Fruit fly (Drosophila melanogaster) whole organism, embryonic: ENCODE results near the gene CG7611.

Experiments
- CG10462 ChIP-seq: fragments of 200-800 bp; sonication (Bioruptor generic); optimal IDR thresholded peaks from 2 replicates; lab custom pipeline; 2016; ENCODE audit warnings: missing biosample characterization, missing genetic modification characterization
- CG14860 ChIP-seq: fragments of 200-800 bp; sonication (Bioruptor generic); IDR thresholded peaks from 3 replicates; pipeline ENCODE4 v1.3.6; 2022; ENCODE audit warnings: missing biosample characterization, missing genetic modification characterization; ENCODE audit not compliant: partially characterized antibody
- CG16813 ChIP-seq: fragments of 200-800 bp; sonication (Bioruptor generic); IDR thresholded peaks from 3 replicates; pipeline ENCODE4 v1.3.6; 2022; ENCODE audit warnings: missing biosample characterization, missing genetic modification characterization; ENCODE audit not compliant: partially characterized antibody
- CG17359 ChIP-seq: fragments of 200-800 bp; sonication (Bioruptor generic); optimal IDR thresholded peaks from 3 replicates; lab custom pipeline; 2018; ENCODE audit warnings: missing biosample characterization, mild to moderate bottlenecking, missing genetic modification characterization, moderate library complexity
- CG17802 ChIP-seq: fragments of 200-800 bp; sonication (Bioruptor generic); optimal IDR thresholded peaks from 2 replicates; lab custom pipeline; 2018; ENCODE audit warnings: missing biosample characterization, mild to moderate bottlenecking, missing genetic modification characterization, moderate library complexity
- CG2120 ChIP-seq: fragments of 200-800 bp; sonication (Bioruptor generic); optimal IDR thresholded peaks from 3 replicates; lab custom pipeline; 2016; ENCODE audit warnings: missing biosample characterization, missing genetic modification characterization
- CG2129 ChIP-seq: fragments of 200-800 bp; sonication (Bioruptor generic); IDR thresholded peaks from 2 replicates; pipeline ENCODE4 v1.3.6; 2022; ENCODE audit warnings: missing biosample characterization, missing genetic modification characterization; ENCODE audit not compliant: partially characterized antibody
- CG34422 ChIP-seq: fragments of 200-800 bp; sonication (Bioruptor generic); IDR thresholded peaks from 3 replicates; pipeline ENCODE4 v1.3.6; 2022; ENCODE audit warnings: missing biosample characterization, missing genetic modification characterization
- CG3847 ChIP-seq: fragments of 200-800 bp; sonication (Bioruptor generic); IDR thresholded peaks from 2 replicates; pipeline ENCODE4 v1.3.6; 2022; ENCODE audit warnings: missing biosample characterization, missing genetic modification characterization
- CG4424 ChIP-seq: fragments of 200-800 bp; sonication (Bioruptor generic); optimal IDR thresholded peaks from 3 replicates; lab custom pipeline; 2016; ENCODE audit warnings: missing biosample characterization, missing genetic modification characterization
- CG4820 ChIP-seq: fragments of 200-800 bp; sonication (Bioruptor generic); optimal IDR thresholded peaks from 3 replicates; lab custom pipeline; 2016; ENCODE audit warnings: missing biosample characterization, missing genetic modification characterization
- CG9932 ChIP-seq: fragments of 200-800 bp; sonication (Bioruptor generic); IDR thresholded peaks from 2 replicates; pipeline ENCODE4 v1.3.6; 2022; ENCODE audit warnings: missing biosample characterization, missing genetic modification characterization
- CTCF ChIP-seq: fragments of 200-800 bp; sonication (Bioruptor generic); optimal IDR thresholded peaks from 2 replicates; lab custom pipeline; 2017; ENCODE audit warnings: missing biosample characterization, mild to moderate bottlenecking, missing genetic modification characterization, moderate library complexity
- Dll ChIP-seq: fragments of 200-800 bp; sonication (Bioruptor generic); IDR thresholded peaks from 4 replicates; pipeline ENCODE4 v1.3.6; 2022; ENCODE audit warnings: missing biosample characterization, missing genetic modification characterization; ENCODE audit not compliant: partially characterized antibody
- Ets65A ChIP-seq: fragments of 200-800 bp; sonication (Bioruptor generic); peaks from one replicate; lab custom pipeline; 2016; ENCODE audit warnings: missing biosample characterization, missing genetic modification characterization
- Ets97D ChIP-seq: fragments of 200-800 bp; sonication (Bioruptor generic); optimal IDR thresholded peaks from 3 replicates; lab custom pipeline; 2016; ENCODE audit warnings: missing biosample characterization, missing genetic modification characterization
- GATAe ChIP-seq: fragments of 200-800 bp; sonication (Bioruptor generic); conservative IDR thresholded peaks from 2 replicates; pipeline ENCODE4 v1.3.6; 2022; ENCODE audit warnings: missing biosample characterization, missing genetic modification characterization
- HHEX ChIP-seq: fragments of 200-800 bp; sonication (Bioruptor generic); optimal IDR thresholded peaks from 3 replicates; lab custom pipeline; 2017; ENCODE audit warnings: missing biosample characterization, mild to moderate bottlenecking, missing genetic modification characterization, missing genetic modification reagents
- HLHmδ ChIP-seq: fragments of 200-800 bp; sonication (Bioruptor generic); optimal IDR thresholded peaks from 2 replicates; lab custom pipeline; 2018; ENCODE audit warnings: missing biosample characterization, mild to moderate bottlenecking, missing genetic modification characterization, moderate library complexity
- Kr ChIP-seq: fragments of 200-800 bp; sonication (Bioruptor generic); optimal IDR thresholded peaks from 2 replicates; lab custom pipeline; 2017; ENCODE audit warnings: missing biosample characterization, mild to moderate bottlenecking, missing genetic modification characterization
- Nf-YB ChIP-seq: fragments of 200-800 bp; sonication (Bioruptor generic); optimal IDR thresholded peaks from 3 replicates; lab custom pipeline; 2019; ENCODE audit warnings: missing biosample characterization, mild to moderate bottlenecking, missing genetic modification characterization, moderate library complexity
- Rfx ChIP-seq: fragments of 200-800 bp; sonication (Bioruptor generic); IDR thresholded peaks from 2 replicates; pipeline ENCODE4 v1.3.6; 2022; ENCODE audit warnings: missing biosample characterization, missing genetic modification characterization
- Sin3A ChIP-seq: fragments of >200 bp; optimal IDR thresholded peaks from 2 replicates; lab custom pipeline; 2018
- Sox102F ChIP-seq: fragments of 200-800 bp; sonication (Bioruptor generic); optimal IDR thresholded peaks from 2 replicates; lab custom pipeline; 2018; ENCODE audit warnings: missing biosample characterization, mild to moderate bottlenecking, missing genetic modification characterization, moderate library complexity
- ase ChIP-seq: fragments of 200-800 bp; sonication (Bioruptor generic); IDR thresholded peaks from 3 replicates; pipeline ENCODE4 v1.3.6; 2022; ENCODE audit warnings: missing biosample characterization, missing genetic modification characterization
- br ChIP-seq: fragments of >200 bp; optimal IDR thresholded peaks from 2 replicates; lab custom pipeline; 2017
- crp ChIP-seq, 2 experiments: fragments of 200-800 bp; sonication (Bioruptor generic); optimal IDR thresholded peaks; 2 replicates in 1 of 2; 3 replicates in 1 of 2; lab custom pipeline; 2017; ENCODE audit warnings: missing biosample characterization in 2 of 2, missing genetic modification characterization in 2 of 2, mild to moderate bottlenecking in 1 of 2, moderate library complexity in 1 of 2
- da ChIP-seq: fragments of 200-800 bp; sonication (Bioruptor generic); optimal IDR thresholded peaks from 2 replicates; lab custom pipeline; 2016; ENCODE audit warnings: missing biosample characterization, missing genetic modification characterization
- danr ChIP-seq: fragments of 200-800 bp; sonication (Bioruptor generic); IDR thresholded peaks from 2 replicates; pipeline ENCODE4 v1.3.6; 2022; ENCODE audit warnings: missing biosample characterization, missing genetic modification characterization
- dysf ChIP-seq: fragments of 200-800 bp; sonication (Bioruptor generic); IDR thresholded peaks from 3 replicates; pipeline ENCODE4 v1.3.6; 2022; ENCODE audit warnings: missing biosample characterization, missing genetic modification characterization
- fd96Cb ChIP-seq: fragments of 200-800 bp; sonication (Bioruptor generic); optimal IDR thresholded peaks from 2 replicates; lab custom pipeline; 2018; ENCODE audit warnings: missing biosample characterization, mild to moderate bottlenecking, missing genetic modification characterization, moderate library complexity
- h ChIP-seq: fragments of >200 bp; optimal IDR thresholded peaks from 2 replicates; lab custom pipeline; 2017
- her ChIP-seq: fragments of 200-800 bp; sonication (Bioruptor generic); optimal IDR thresholded peaks from 2 replicates; lab custom pipeline; 2016; ENCODE audit warnings: missing biosample characterization, missing genetic modification characterization
- ind ChIP-seq: fragments of 200-800 bp; sonication (Bioruptor generic); optimal IDR thresholded peaks from 3 replicates; lab custom pipeline; 2016; ENCODE audit warnings: missing biosample characterization, missing genetic modification characterization
- jumu ChIP-seq: fragments of 200-800 bp; sonication (Bioruptor generic); optimal IDR thresholded peaks from 3 replicates; lab custom pipeline; 2016; ENCODE audit warnings: missing biosample characterization, missing genetic modification characterization
- lov ChIP-seq, 2 experiments: fragments of 200-800 bp in 1 of 2; fragments of >200 bp in 1 of 2; sonication (Bioruptor generic) in 1 of 2; IDR thresholded peaks in 1 of 2; optimal IDR thresholded peaks in 1 of 2; 2 replicates in 1 of 2; 3 replicates in 1 of 2; pipeline versions ENCODE4 v1.3.6 to Lab custom; 2017 to 2022; ENCODE audit warnings: missing biosample characterization in 1 of 2, missing genetic modification characterization in 1 of 2
- onecut ChIP-seq: fragments of 200-800 bp; sonication (Bioruptor generic); IDR thresholded peaks from 2 replicates; pipeline ENCODE4 v1.3.6; 2022; ENCODE audit warnings: missing biosample characterization, missing genetic modification characterization
- otp ChIP-seq: fragments of 200-800 bp; sonication (Bioruptor generic); IDR thresholded peaks from 3 replicates; pipeline ENCODE4, ENCODE4 v1.3.6; 2022; ENCODE audit warnings: missing biosample characterization, missing genetic modification characterization
- phol ChIP-seq: fragments of 200-800 bp; sonication (Bioruptor generic); optimal IDR thresholded peaks from 3 replicates; lab custom pipeline; 2018; ENCODE audit warnings: missing biosample characterization, mild to moderate bottlenecking, missing genetic modification characterization, moderate library complexity
- pnt ChIP-seq: fragments of 200-800 bp; sonication (Bioruptor generic); optimal IDR thresholded peaks from 3 replicates; lab custom pipeline; 2016; ENCODE audit warnings: missing biosample characterization, missing genetic modification characterization
- sna ChIP-seq: fragments of 200-800 bp; sonication (Bioruptor generic); IDR thresholded peaks from 2 replicates; pipeline ENCODE4 v1.3.6; 2022; ENCODE audit warnings: missing biosample characterization, missing genetic modification characterization; ENCODE audit not compliant: partially characterized antibody
- stwl ChIP-seq: fragments of 200-800 bp; sonication (Bioruptor generic); optimal IDR thresholded peaks from 3 replicates; lab custom pipeline; 2018; ENCODE audit warnings: missing biosample characterization, mild to moderate bottlenecking, missing genetic modification characterization, moderate library complexity
- sug ChIP-seq: fragments of 200-800 bp; optimal IDR thresholded peaks from 2 replicates; lab custom pipeline; 2019; ENCODE audit warnings: missing biosample characterization, mild to moderate bottlenecking, missing genetic modification characterization, moderate library complexity
- tx ChIP-seq: fragments of 200-800 bp; sonication (Bioruptor generic); optimal IDR thresholded peaks from 2 replicates; lab custom pipeline; 2016; ENCODE audit warnings: missing biosample characterization, missing genetic modification characterization
- wek ChIP-seq: fragments of 200-800 bp; sonication (Bioruptor generic); optimal IDR thresholded peaks from 3 replicates; lab custom pipeline; 2018; ENCODE audit warnings: missing biosample characterization, mild to moderate bottlenecking, missing genetic modification characterization, moderate library complexity

Gene CG7611

DNA sequence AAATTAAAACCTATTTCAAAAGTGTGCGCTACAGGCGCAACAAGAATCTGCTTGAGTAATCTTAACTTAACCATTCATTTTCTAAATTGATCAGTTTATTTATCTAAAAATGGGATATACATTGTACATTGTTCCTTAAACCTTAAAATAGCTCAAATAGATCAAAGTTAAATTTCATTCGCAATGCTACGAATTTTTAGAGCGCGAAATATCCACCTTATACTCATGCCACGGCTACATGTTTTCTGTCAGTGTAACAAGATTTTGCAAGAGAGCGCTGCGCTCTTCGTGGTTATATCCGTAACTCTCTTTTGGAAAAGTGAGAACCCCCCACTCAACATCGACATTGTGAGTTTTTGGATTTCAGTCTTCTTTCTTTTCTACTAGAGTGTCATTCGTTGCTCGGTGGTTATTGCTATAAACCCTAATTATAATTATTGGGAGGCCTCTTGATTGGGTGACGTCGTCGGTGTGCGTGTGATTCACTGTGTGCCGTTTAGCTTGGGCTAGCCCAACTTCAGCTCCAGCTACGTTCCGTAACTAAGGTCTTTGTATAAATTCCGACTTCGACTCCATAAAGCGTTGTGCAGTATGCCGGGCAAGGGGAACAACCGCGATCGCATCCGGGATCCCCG lies 13.4 kb upstream of the CG7611 start (continued):
- TF ChIP-seq CG17359 (tag; lab: Kevin White, UChicago) = peak; percentile 38
- no peak for TF ChIP-seq CG9932 (GFP tag; lab: Robert Waterston, UW)
- no peak for TF ChIP-seq Sin3A (lab: Kevin White, UChicago)
- TF ChIP-seq phol (tag; lab: Kevin White, UChicago) = peak; percentile 39
- TF ChIP-seq jumu (GFP tag; lab: Kevin White, UChicago) = no peak
- no peak for TF ChIP-seq danr
- no peak for TF ChIP-seq crp (GFP tag; optimal IDR thresholded peaks at IDR 0.05; lab: Kevin White, UChicago)
- no peak for TF ChIP-seq stwl (tag; lab: Kevin White, UChicago)
- TF ChIP-seq tx = no peak
- no peak for TF ChIP-seq sug
- TF ChIP-seq Ets65A (GFP tag; lab: Kevin White, UChicago) = no peak
- no peak for TF ChIP-seq HHEX (GFP tag; lab: Kevin White, UChicago)
- TF ChIP-seq CG17802 (tag; lab: Kevin White, UChicago) = no peak
- no peak for TF ChIP-seq CG14860
- peak; percentile 39 for TF ChIP-seq her (GFP tag; lab: Kevin White, UChicago)
- TF ChIP-seq HLHmδ (GFP tag; lab: Kevin White, UChicago) = no peak
- peak; percentile 11 for TF ChIP-seq pnt (GFP tag; lab: Kevin White, UChicago)
- no peak for TF ChIP-seq CG16813
- TF ChIP-seq otp (GFP tag; lab: Robert Waterston, UW) = 0 out of 3 replicates have a peak, but pooled peaks have one; percentile 17
- no peak for TF ChIP-seq sna (GFP tag; lab: Robert Waterston, UW)
- no peak for TF ChIP-seq CG4820 (GFP tag; lab: Kevin White, UChicago)
- no peak for TF ChIP-seq h (lab: Kevin White, UChicago)
- TF ChIP-seq CG3847 = no peak
- TF ChIP-seq Nf-YB = no peak
- peak; percentile 39 for TF ChIP-seq ind (GFP tag; lab: Kevin White, UChicago)
- TF ChIP-seq Kr (GFP tag; lab: Kevin White, UChicago) = no peak
- peak; percentile 56; the same call in 1 of the 3 replicates for TF ChIP-seq dysf
- TF ChIP-seq CG2120 (GFP tag; lab: Kevin White, UChicago) = peak; percentile 73
- no peak for TF ChIP-seq ase (GFP tag; lab: Robert Waterston, UW)
- no peak for TF ChIP-seq CG34422
- TF ChIP-seq CTCF (GFP tag; lab: Kevin White, UChicago) = no peak
- no peak for TF ChIP-seq wek (GFP tag; lab: Kevin White, UChicago)
- peak; percentile 66 for TF ChIP-seq Rfx (GFP tag; lab: Robert Waterston, UW)
- TF ChIP-seq CG10462 (GFP tag; lab: Kevin White, UChicago) = peak; percentile 21
- no peak for TF ChIP-seq onecut (GFP tag; lab: Robert Waterston, UW)
- no peak for TF ChIP-seq GATAe
- no peak for TF ChIP-seq br (lab: Kevin White, UChicago)
- no peak for TF ChIP-seq CG2129 (GFP tag; lab: Robert Waterston, UW)
- no peak for TF ChIP-seq lov (optimal IDR thresholded peaks at IDR 0.05; lab: Kevin White, UChicago)
- no peak for TF ChIP-seq lov (GFP tag; IDR thresholded peaks at IDR 0.05; lab: Robert Waterston, UW)
- peak; percentile 18 for TF ChIP-seq CG4424 (GFP tag; lab: Kevin White, UChicago)
- 0 out of 4 replicates have a peak, but pooled peaks have one; percentile 18 for TF ChIP-seq Dll (GFP tag; lab: Robert Waterston, UW)
- TF ChIP-seq Sox102F (GFP tag; lab: Kevin White, UChicago) = peak; percentile 44
- TF ChIP-seq da (GFP tag; lab: Kevin White, UChicago) = no peak
- TF ChIP-seq fd96Cb = peak; percentile 28
- TF ChIP-seq Ets97D = no peak
